Worm (Caenorhabditis elegans) whole organism, L4 larva: Measurements from ENCODE around the gene B0303.4.
A peak's percentile ranks its signal among the peaks of the same experiment; 100 is the strongest.

Experiments
- F44E2.7 ChIP-seq: fragments of 200-800 bp; sonication (Bioruptor generic); IDR thresholded peaks from 2 replicates; pipeline ENCODE4 v2.1.2; 2022; ENCODE audit warnings: missing genetic modification characterization, missing compliant biosample characterization
- R02D3.7 ChIP-seq: fragments of 150-350 bp; sonication (generic microtip); optimal IDR thresholded peaks from 3 replicates; lab custom pipeline; 2014; ENCODE audit warnings: missing biosample characterization, missing genetic modification characterization
- Y105C5A.15 ChIP-seq: fragments of 200-800 bp; sonication (Bioruptor generic); IDR thresholded peaks from 2 replicates; pipeline ENCODE4 v1.3.6; 2022; ENCODE audit warnings: missing genetic modification characterization, missing compliant biosample characterization
- Y48G9A.11 ChIP-seq: fragments of 200-800 bp; sonication (Bioruptor generic); IDR thresholded peaks from 2 replicates; pipeline ENCODE4 v1.3.6; 2022; ENCODE audit warnings: missing genetic modification reagents, missing genetic modification characterization, missing compliant biosample characterization
- Y5F2A.4 ChIP-seq: fragments of 200-800 bp; sonication (Bioruptor generic); optimal IDR thresholded peaks from 2 replicates; lab custom pipeline; 2018; ENCODE audit warnings: mild to moderate bottlenecking, missing genetic modification characterization, missing compliant biosample characterization
- Y75B8A.6 ChIP-seq: fragments of 200-800 bp; sonication (Bioruptor generic); IDR thresholded peaks from 2 replicates; pipeline ENCODE4 v1.3.6; 2022; ENCODE audit warnings: missing genetic modification reagents, missing genetic modification characterization, missing compliant biosample characterization
- aha-1 ChIP-seq: fragments of 150-350 bp; peaks from one replicate; lab custom pipeline; 2014; ENCODE audit warnings: missing biosample characterization, missing genetic modification characterization
- ama-1 ChIP-seq: fragments of 150-350 bp; optimal IDR thresholded peaks from 2 replicates; lab custom pipeline; 2014; ENCODE audit warnings: inconsistent platforms, mixed read lengths
- arid-1 ChIP-seq: fragments of 200-800 bp; sonication (Bioruptor generic); conservative IDR thresholded peaks from 2 replicates; pipeline ENCODE4 v1.3.6; 2022; ENCODE audit warnings: missing genetic modification reagents, missing genetic modification characterization, missing compliant biosample characterization
- ceh-32 ChIP-seq: sonication (generic microtip); optimal IDR thresholded peaks from 2 replicates; lab custom pipeline; 2016; ENCODE audit warnings: mild to moderate bottlenecking, missing genetic modification characterization, missing compliant biosample characterization; ENCODE audit not compliant: poor library complexity
- ceh-44 ChIP-seq: fragments of 200-800 bp; sonication (Bioruptor generic); IDR thresholded peaks from 2 replicates; pipeline ENCODE4 v1.3.6; 2022; ENCODE audit warnings: missing genetic modification reagents, missing genetic modification characterization, missing compliant biosample characterization
- cey-2 ChIP-seq: sonication (generic microtip); optimal IDR thresholded peaks from 3 replicates; lab custom pipeline; 2017; ENCODE audit warnings: missing genetic modification characterization, mild to moderate bottlenecking, missing compliant biosample characterization, antibody characterized with exemption, borderline replicate concordance; ENCODE audit not compliant: insufficient read depth
- daf-19 ChIP-seq: fragments of 200-800 bp; sonication (Bioruptor generic); conservative IDR thresholded peaks from 2 replicates; pipeline ENCODE4 v1.3.6; 2022; ENCODE audit warnings: missing genetic modification characterization, missing compliant biosample characterization
- dmd-6 ChIP-seq: fragments of 200-800 bp; sonication (Bioruptor generic); IDR thresholded peaks from 2 replicates; pipeline ENCODE4 v1.3.6; 2022; ENCODE audit warnings: missing genetic modification reagents, missing genetic modification characterization, missing compliant biosample characterization
- dmd-9 ChIP-seq: fragments of 200-800 bp; sonication (Bioruptor generic); IDR thresholded peaks from 2 replicates; pipeline ENCODE4 v1.3.6; 2022; ENCODE audit warnings: missing genetic modification reagents, missing genetic modification characterization, missing compliant biosample characterization
- dpl-1 ChIP-seq: fragments of 150-350 bp; optimal IDR thresholded peaks from 2 replicates; lab custom pipeline; 2014; ENCODE audit warnings: missing biosample characterization, missing genetic modification reagents, missing genetic modification characterization
- duxl-1 ChIP-seq: sonication (generic microtip); optimal IDR thresholded peaks from 2 replicates; lab custom pipeline; 2016; ENCODE audit warnings: mild to moderate bottlenecking, missing genetic modification characterization, moderate library complexity, missing compliant biosample characterization; ENCODE audit not compliant: poor library complexity
- dve-1 ChIP-seq: sonication (generic microtip); optimal IDR thresholded peaks from 2 replicates; lab custom pipeline; 2017; ENCODE audit warnings: antibody characterized with exemption, mild to moderate bottlenecking, missing genetic modification characterization, missing compliant biosample characterization; ENCODE audit not compliant: insufficient read depth
- egl-43 ChIP-seq: fragments of 200-800 bp; sonication (Bioruptor generic); IDR thresholded peaks from 2 replicates; pipeline ENCODE4 v1.3.6; 2022; ENCODE audit warnings: missing genetic modification reagents, missing genetic modification characterization, missing compliant biosample characterization
- fkh-10 ChIP-seq: fragments of 150-350 bp; optimal IDR thresholded peaks from 2 replicates; lab custom pipeline; 2014; ENCODE audit warnings: missing biosample characterization, missing genetic modification reagents, missing genetic modification characterization
- fos-1 ChIP-seq: fragments of 150-350 bp; optimal IDR thresholded peaks from 2 replicates; lab custom pipeline; 2014; ENCODE audit warnings: missing biosample characterization, missing genetic modification characterization
- hif-1 ChIP-seq, 2 experiments: sonication (generic microtip); optimal IDR thresholded peaks; 2 replicates each; lab custom pipeline; 2016 to 2017; ENCODE audit warnings: missing compliant biosample characterization in 2 of 2, missing genetic modification characterization in 2 of 2, missing genetic modification reagents in 2 of 2, missing genotype in 2 of 2, mild to moderate bottlenecking in 1 of 2
- hlh-30 ChIP-seq: sonication (generic microtip); optimal IDR thresholded peaks from 2 replicates; lab custom pipeline; 2017; ENCODE audit warnings: antibody characterized with exemption, mild to moderate bottlenecking, missing genetic modification characterization, missing compliant biosample characterization; ENCODE audit not compliant: insufficient read depth
- lin-1 ChIP-seq: fragments of 200-800 bp; sonication (Bioruptor generic); IDR thresholded peaks from 2 replicates; pipeline ENCODE4 v1.3.6; 2022; ENCODE audit warnings: missing genetic modification reagents, missing genetic modification characterization, missing compliant biosample characterization
- lin-13 ChIP-seq: fragments of 150-350 bp; optimal IDR thresholded peaks from 2 replicates; lab custom pipeline; 2014; ENCODE audit warnings: missing biosample characterization, missing genetic modification reagents, missing genetic modification characterization
- lin-15B ChIP-seq: fragments of 150-350 bp; sonication (generic microtip); optimal IDR thresholded peaks from 3 replicates; lab custom pipeline; 2014; ENCODE audit warnings: missing biosample characterization, missing genetic modification characterization
- lin-29 ChIP-seq: fragments of 200-800 bp; sonication (Bioruptor generic); IDR thresholded peaks from 2 replicates; pipeline ENCODE4 v1.3.6; 2022; ENCODE audit warnings: missing genetic modification reagents, missing genetic modification characterization, missing compliant biosample characterization
- lin-38 ChIP-seq: fragments of 200-800 bp; sonication (Bioruptor generic); IDR thresholded peaks from 2 replicates; pipeline ENCODE4 v1.3.6; 2022; ENCODE audit warnings: missing genetic modification reagents, missing genetic modification characterization, missing compliant biosample characterization
- lin-39 ChIP-seq: fragments of 150-350 bp; optimal IDR thresholded peaks from 2 replicates; lab custom pipeline; 2014; ENCODE audit warnings: missing biosample characterization, missing genetic modification reagents, missing genetic modification characterization
- lir-3 ChIP-seq: sonication (generic microtip); optimal IDR thresholded peaks from 2 replicates; lab custom pipeline; 2016; ENCODE audit warnings: mild to moderate bottlenecking, missing genetic modification characterization, missing compliant biosample characterization
- lsy-2 ChIP-seq, 2 experiments: fragments of 150-350 bp in 1 of 2; sonication (generic microtip) in 1 of 2; optimal IDR thresholded peaks; 2 replicates each; lab custom pipeline; 2014 to 2017; ENCODE audit warnings: missing biosample characterization in 2 of 2, missing genetic modification characterization in 2 of 2
- mep-1 ChIP-seq: fragments of 150-350 bp; sonication (generic microtip); optimal IDR thresholded peaks from 3 replicates; lab custom pipeline; 2014; ENCODE audit warnings: missing biosample characterization, missing genetic modification characterization
- mes-2 ChIP-seq: sonication (generic microtip); optimal IDR thresholded peaks from 2 replicates; lab custom pipeline; 2016; ENCODE audit warnings: missing genotype, mild to moderate bottlenecking, missing genetic modification characterization, missing compliant biosample characterization; ENCODE audit not compliant: poor library complexity, severe bottlenecking
- nhr-237 ChIP-seq: sonication (generic microtip); optimal IDR thresholded peaks from 2 replicates; lab custom pipeline; 2017; ENCODE audit warnings: missing biosample characterization, missing genetic modification characterization
- nhr-41 ChIP-seq: fragments of 200-800 bp; sonication (Bioruptor generic); IDR thresholded peaks from 2 replicates; pipeline ENCODE4 v1.3.6; 2022; ENCODE audit warnings: missing genetic modification reagents, missing genetic modification characterization, missing compliant biosample characterization
- nhr-48 ChIP-seq: sonication (generic microtip); optimal IDR thresholded peaks from 2 replicates; lab custom pipeline; 2016; ENCODE audit warnings: mild to moderate bottlenecking, missing genetic modification characterization, missing compliant biosample characterization
- nhr-76 ChIP-seq: fragments of 150-350 bp; optimal IDR thresholded peaks from 2 replicates; lab custom pipeline; 2014; ENCODE audit warnings: missing biosample characterization, missing genetic modification characterization
- nhr-77 ChIP-seq: fragments of 150-350 bp; optimal IDR thresholded peaks from 2 replicates; lab custom pipeline; 2014; ENCODE audit warnings: missing biosample characterization, missing genetic modification characterization
- php-3 ChIP-seq: fragments of 200-800 bp; sonication (Bioruptor generic); IDR thresholded peaks from 2 replicates; pipeline ENCODE4 v1.3.6; 2022; ENCODE audit warnings: missing genetic modification reagents, missing genetic modification characterization, missing compliant biosample characterization
- pqm-1 ChIP-seq: sonication (generic microtip); optimal IDR thresholded peaks from 2 replicates; lab custom pipeline; 2017; ENCODE audit warnings: missing biosample characterization, missing genetic modification characterization
- sdz-12 ChIP-seq: fragments of 200-800 bp; sonication (Bioruptor generic); optimal IDR thresholded peaks from 2 replicates; lab custom pipeline; 2018; ENCODE audit warnings: mild to moderate bottlenecking, missing genetic modification characterization, missing compliant biosample characterization
- skn-1 ChIP-seq: fragments of 150-350 bp; optimal IDR thresholded peaks from 2 replicates; lab custom pipeline; 2014; ENCODE audit warnings: missing biosample characterization, missing genetic modification characterization
- snpc-4 ChIP-seq: fragments of 150-350 bp; optimal IDR thresholded peaks from 2 replicates; lab custom pipeline; 2014; ENCODE audit warnings: missing biosample characterization, missing genetic modification characterization
- tra-1 ChIP-seq: fragments of 200-800 bp; sonication (Bioruptor generic); IDR thresholded peaks from 2 replicates; pipeline ENCODE4 v1.3.6; 2022; ENCODE audit warnings: missing genetic modification reagents, missing genetic modification characterization, missing compliant biosample characterization
- unc-130 ChIP-seq: sonication (generic microtip); optimal IDR thresholded peaks from 2 replicates; lab custom pipeline; 2016; ENCODE audit warnings: missing genetic modification reagents, missing genetic modification characterization, missing compliant biosample characterization
- unc-62 ChIP-seq, 3 experiments: fragments of 150-350 bp in 1 of 3; sonication (generic microtip); optimal IDR thresholded peaks in 2 of 3; peaks in 1 of 3; 1 replicate in 1 of 3; 2 replicates in 2 of 3; lab custom pipeline; 2014 to 2017; ENCODE audit warnings: missing biosample characterization in 3 of 3, missing genetic modification characterization in 3 of 3, missing genetic modification reagents in 3 of 3, missing genotype in 1 of 3
- vab-7 ChIP-seq: fragments of 200-800 bp; sonication (Bioruptor generic); IDR thresholded peaks from 2 replicates; pipeline ENCODE4 v1.3.6; 2022; ENCODE audit warnings: missing genetic modification reagents, missing genetic modification characterization, missing compliant biosample characterization
- zag-1 ChIP-seq: fragments of 150-350 bp; optimal IDR thresholded peaks from 2 replicates; lab custom pipeline; 2014; ENCODE audit warnings: missing biosample characterization, missing genetic modification characterization
- zfp-3 ChIP-seq: fragments of 200-800 bp; sonication (Bioruptor generic); conservative IDR thresholded peaks from 2 replicates; pipeline ENCODE4 v1.3.6; 2022; ENCODE audit warnings: missing genetic modification reagents, missing genetic modification characterization, missing compliant biosample characterization
- zip-2 ChIP-seq: fragments of 150-350 bp; optimal IDR thresholded peaks from 2 replicates; lab custom pipeline; 2014; ENCODE audit warnings: missing biosample characterization, missing genetic modification characterization
- ztf-7 ChIP-seq: fragments of 150-350 bp; optimal IDR thresholded peaks from 2 replicates; lab custom pipeline; 2014; ENCODE audit warnings: missing biosample characterization, missing genetic modification characterization

The B0303.4 gene

DNA sequence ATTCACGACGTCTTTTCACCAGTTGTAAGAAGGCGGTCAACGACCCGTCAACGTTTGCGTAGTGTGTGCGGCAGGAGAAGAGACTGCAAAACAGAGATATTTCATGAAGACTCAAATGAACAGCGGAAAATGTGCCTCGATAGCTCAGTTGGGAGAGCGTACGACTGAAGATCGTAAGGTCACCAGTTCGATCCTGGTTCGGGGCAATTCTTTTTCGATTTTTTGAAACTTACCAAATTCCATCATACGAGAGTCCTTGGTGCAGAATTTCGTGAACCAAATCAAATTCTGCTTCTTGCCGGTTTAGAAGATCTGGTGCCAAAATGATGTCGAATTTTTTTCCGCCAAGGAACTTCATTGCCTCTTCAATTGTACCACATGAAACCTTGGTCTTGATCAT, 36.7 kb upstream of the B0303.4 start (continued):
- TF ChIP-seq unc-62 (GFP tag; optimal IDR thresholded peaks at IDR 0.05 in 1 of 2; lab: Kevin White, UChicago) = peak in 1 of 2 experiments; percentile 92
- no peak for TF ChIP-seq unc-62 (tag; optimal IDR thresholded peaks at IDR 0.05; lab: Kevin White, UChicago)
- TF ChIP-seq egl-43 (GFP tag; lab: Robert Waterston, UW) = peak; percentile 80
- TF ChIP-seq tra-1 (GFP tag; lab: Robert Waterston, UW) = no peak
- TF ChIP-seq unc-130 (GFP tag; lab: Kevin White, UChicago) = no peak
- peak; percentile 72 for TF ChIP-seq lin-1 (GFP tag; lab: Robert Waterston, UW)
- TF ChIP-seq dmd-6 (GFP tag; lab: Robert Waterston, UW) = no peak; the same call in 1 of the 2 replicates
- TF ChIP-seq lin-15B (tag; lab: Kevin White, UChicago) = no peak
- TF ChIP-seq sdz-12 (GFP tag; lab: Kevin White, UChicago) = no peak
- peak in 1 of 2 experiments; percentile 42 for TF ChIP-seq lsy-2 (tag; optimal IDR thresholded peaks at IDR 0.05; lab: Kevin White, UChicago)
- peak; percentile 20 for TF ChIP-seq dve-1 (tag; lab: Kevin White, UChicago)
- peak; percentile 34 for TF ChIP-seq mep-1 (tag; lab: Kevin White, UChicago)
- TF ChIP-seq Y5F2A.4 = peak; percentile 5
- TF ChIP-seq nhr-77 (tag; lab: Kevin White, UChicago) = no peak
- TF ChIP-seq skn-1 (tag; lab: Kevin White, UChicago) = no peak
- TF ChIP-seq duxl-1 (tag; lab: Kevin White, UChicago) = peak; percentile 31
- no peak for TF ChIP-seq nhr-48 (tag; lab: Kevin White, UChicago)
- TF ChIP-seq Y75B8A.6 (GFP tag; lab: Robert Waterston, UW) = no peak
- TF ChIP-seq snpc-4 (tag; lab: Kevin White, UChicago) = no peak
- TF ChIP-seq lin-13 (GFP tag; lab: Kevin White, UChicago) = peak; percentile 47
- no peak for TF ChIP-seq lir-3 (tag; lab: Kevin White, UChicago)
- TF ChIP-seq zfp-3 (GFP tag; lab: Robert Waterston, UW) = peak; percentile 12; the same call in 1 of the 2 replicates
- TF ChIP-seq dmd-9 = no peak
- peak; percentile 66 for TF ChIP-seq Y48G9A.11
- TF ChIP-seq ceh-32 (tag; lab: Kevin White, UChicago) = no peak
- TF ChIP-seq hif-1 (tag; optimal IDR thresholded peaks at IDR 0.05; lab: Kevin White, UChicago) = peak in 1 of 2 experiments; percentile 17
- 0 out of 2 replicates have a peak, but pooled peaks have one; percentile 57 for TF ChIP-seq php-3 (GFP tag; lab: Robert Waterston, UW)
- TF ChIP-seq nhr-41 = no peak
- no peak for TF ChIP-seq pqm-1 (tag; lab: Kevin White, UChicago)
- TF ChIP-seq nhr-76 (tag; lab: Kevin White, UChicago) = no peak
- TF ChIP-seq arid-1 (GFP tag; lab: Robert Waterston, UW) = peak; percentile 18; the same call in 1 of the 2 replicates
- TF ChIP-seq fos-1 (tag; lab: Kevin White, UChicago) = no peak
- TF ChIP-seq F44E2.7 (GFP tag; lab: Robert Waterston, UW) = no peak
- TF ChIP-seq zip-2 (tag; lab: Kevin White, UChicago) = no peak
- TF ChIP-seq lin-38 (GFP tag; lab: Robert Waterston, UW) = peak; percentile 73
- TF ChIP-seq R02D3.7 (tag; lab: Kevin White, UChicago) = no peak
- no peak for TF ChIP-seq nhr-237 (tag; lab: Kevin White, UChicago)
- 0 out of 2 replicates have a peak, but pooled peaks have one; percentile 58 for TF ChIP-seq ceh-44
- TF ChIP-seq daf-19 (GFP tag; lab: Robert Waterston, UW) = no peak
- no peak for TF ChIP-seq dpl-1 (GFP tag; lab: Kevin White, UChicago)
- TF ChIP-seq mes-2 (tag; lab: Kevin White, UChicago) = peak; percentile 71
- no peak for TF ChIP-seq lin-29 (GFP tag; lab: Robert Waterston, UW)
- peak; percentile 97 for TF ChIP-seq aha-1 (tag; lab: Kevin White, UChicago)
- TF ChIP-seq hlh-30 (tag; lab: Kevin White, UChicago) = no peak
- TF ChIP-seq lin-39 = no peak
- no peak for TF ChIP-seq Y105C5A.15 (GFP tag; lab: Robert Waterston, UW)
- no peak for TF ChIP-seq zag-1 (tag; lab: Kevin White, UChicago)
- no peak for TF ChIP-seq ztf-7 (tag; lab: Kevin White, UChicago)
- TF ChIP-seq vab-7 (GFP tag; lab: Robert Waterston, UW) = peak; percentile 83
- TF ChIP-seq fkh-10 (GFP tag; lab: Kevin White, UChicago) = no peak
- TF ChIP-seq ama-1 (lab: Kevin White, UChicago) = peak; percentile 72
- TF ChIP-seq cey-2 = no peak
